Worm (Caenorhabditis elegans) whole organism, early embryonic: ENCODE data around the gene F53F1.4.

ENCODE experiments used
- B0310.2 ChIP-seq: sonication (generic microtip); optimal IDR thresholded peaks from 2 replicates; lab custom pipeline; 2016; ENCODE audit warnings: mild to moderate bottlenecking, missing genetic modification characterization, missing compliant biosample characterization
- F13C5.2 ChIP-seq: sonication (generic microtip); optimal IDR thresholded peaks from 2 replicates; lab custom pipeline; 2017; ENCODE audit warnings: mild to moderate bottlenecking, missing genetic modification characterization, inconsistent platforms, missing compliant biosample characterization
- aly-1 ChIP-seq: sonication (generic microtip); optimal IDR thresholded peaks from 2 replicates; lab custom pipeline; 2016; ENCODE audit warnings: missing genetic modification characterization, missing compliant biosample characterization
- ama-1 ChIP-seq: fragments of 150-350 bp; optimal IDR thresholded peaks from 2 replicates; lab custom pipeline; 2014
- ceh-13 ChIP-seq: fragments of 200-800 bp; sonication (Bioruptor generic); optimal IDR thresholded peaks from 2 replicates; lab custom pipeline; 2018; ENCODE audit warnings: mild to moderate bottlenecking, missing genetic modification characterization, missing compliant biosample characterization
- ceh-36 ChIP-seq: sonication (generic microtip); optimal IDR thresholded peaks from 2 replicates; lab custom pipeline; 2016; ENCODE audit warnings: missing genetic modification characterization, inconsistent platforms, missing compliant biosample characterization
- ets-7 ChIP-seq: sonication (generic microtip); optimal IDR thresholded peaks from 2 replicates; lab custom pipeline; 2016; ENCODE audit warnings: missing genotype, missing genetic modification characterization, missing compliant biosample characterization
- flt-1 ChIP-seq: fragments of 200-800 bp; sonication (Bioruptor generic); IDR thresholded peaks from 2 replicates; pipeline ENCODE4 v1.3.6; 2022; ENCODE audit warnings: missing genetic modification characterization, missing compliant biosample characterization
- hmbx-1 ChIP-seq: sonication (generic microtip); optimal IDR thresholded peaks from 2 replicates; lab custom pipeline; 2016; ENCODE audit warnings: mild to moderate bottlenecking, missing genetic modification characterization, missing compliant biosample characterization
- hmg-4 ChIP-seq: fragments of 200-800 bp; sonication (Bioruptor generic); optimal IDR thresholded peaks from 2 replicates; lab custom pipeline; 2018; ENCODE audit warnings: mild to moderate bottlenecking, missing genetic modification characterization, missing compliant biosample characterization
- hnd-1 ChIP-seq: sonication (generic microtip); optimal IDR thresholded peaks from 2 replicates; lab custom pipeline; 2016; ENCODE audit warnings: missing genetic modification characterization, missing compliant biosample characterization
- pes-1 ChIP-seq: fragments of 200-800 bp; sonication (Bioruptor generic); IDR thresholded peaks from 2 replicates; pipeline ENCODE4 v1.3.6; 2022; ENCODE audit warnings: missing genetic modification reagents, missing genetic modification characterization, missing compliant biosample characterization
- scrt-1 ChIP-seq: fragments of 200-800 bp; sonication (Bioruptor generic); IDR thresholded peaks from 2 replicates; pipeline ENCODE4 v1.3.6; 2022; ENCODE audit warnings: missing genetic modification characterization, missing compliant biosample characterization
- sea-1 ChIP-seq: fragments of 200-800 bp; sonication (Bioruptor generic); conservative IDR thresholded peaks from 2 replicates; pipeline ENCODE4 v1.3.6; 2022; ENCODE audit warnings: missing genetic modification characterization, missing compliant biosample characterization
- tbx-11 ChIP-seq: fragments of 200-800 bp; sonication (Bioruptor generic); IDR thresholded peaks from 2 replicates; pipeline ENCODE4 v1.3.6; 2022; ENCODE audit warnings: missing genetic modification characterization, missing compliant biosample characterization
- tbx-37 ChIP-seq: fragments of 200-800 bp; sonication (Bioruptor generic); conservative IDR thresholded peaks from 2 replicates; pipeline ENCODE4 v1.3.6; 2022; ENCODE audit warnings: missing genetic modification reagents, missing genetic modification characterization, missing compliant biosample characterization
- tra-4 ChIP-seq: sonication (generic microtip); optimal IDR thresholded peaks from 2 replicates; lab custom pipeline; 2017; ENCODE audit warnings: missing genetic modification characterization, missing compliant biosample characterization

The F53F1.4 gene

DNA sequence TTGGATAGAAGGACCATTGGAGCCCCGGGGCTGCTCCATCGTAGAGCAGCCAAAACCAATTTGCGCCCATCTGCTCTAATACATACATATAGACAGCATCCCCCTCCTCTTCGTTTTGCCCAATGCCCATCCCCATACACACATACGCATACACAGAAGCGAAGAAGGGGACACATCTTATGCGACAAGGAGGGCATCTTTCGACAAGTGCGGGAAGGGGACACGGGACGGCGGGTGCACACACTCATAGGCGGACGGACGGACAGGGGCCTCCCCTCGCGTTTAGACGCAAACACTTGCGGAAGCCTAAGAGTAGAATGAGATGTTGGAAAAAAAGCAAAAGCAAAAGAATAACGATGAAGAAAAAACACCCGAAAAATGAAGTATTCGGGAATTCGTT, 14.5 kb upstream of the F53F1.4 start:
- TF ChIP-seq ama-1 (lab: Kevin White, UChicago) (no peak), B0310.2 (no peak), scrt-1 (0 out of 2 replicates have a peak, but pooled peaks have one; percentile 45), tbx-37 (peak; percentile 28; the same call in 1 of the 2 replicates), hmg-4 (GFP tag; lab: Kevin White, UChicago) (peak; percentile 95), hmbx-1 (tag; lab: Kevin White, UChicago) (no peak), ets-7 (peak; percentile 9), aly-1 (tag; lab: Kevin White, UChicago) (peak; percentile 77), ceh-36 (tag; lab: Kevin White, UChicago) (peak; percentile 30), flt-1 (peak; percentile 59; the same call in 1 of the 2 replicates), F13C5.2 (tag; lab: Kevin White, UChicago) (peak; percentile 76), tra-4 (tag; lab: Kevin White, UChicago) (no peak), sea-1 (GFP tag; lab: Robert Waterston, UW) (peak; percentile 70; the same call in 1 of the 2 replicates), ceh-13 (GFP tag; lab: Kevin White, UChicago) (no peak), hnd-1 (tag; lab: Kevin White, UChicago) (no peak), pes-1 (GFP tag; lab: Robert Waterston, UW) (0 out of 2 replicates have a peak, but pooled peaks have one; percentile 46), tbx-11 (GFP tag; lab: Robert Waterston, UW) (0 out of 2 replicates have a peak, but pooled peaks have one; percentile 55)

DNA sequence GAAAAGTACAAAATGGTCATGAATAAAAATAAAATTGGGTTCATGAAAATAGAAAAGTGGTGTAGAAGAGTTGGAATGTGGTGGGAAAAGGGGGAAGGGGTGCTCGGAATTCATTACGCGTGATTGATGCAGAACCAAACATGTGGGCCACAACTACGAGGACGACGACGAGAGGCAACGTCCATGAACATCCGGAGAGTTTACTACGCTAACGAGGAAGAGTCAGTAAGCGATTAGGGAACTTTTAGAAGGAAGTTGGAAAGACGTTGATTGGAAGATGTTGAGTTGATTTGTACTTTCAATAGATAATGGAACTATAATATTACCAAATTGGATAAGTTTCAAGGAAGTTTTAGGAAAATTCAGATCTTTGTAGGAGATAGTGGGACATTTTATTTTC, 9.2 kb upstream of the F53F1.4 start:
- no peak for TF ChIP-seq pes-1 (GFP tag; lab: Robert Waterston, UW)
- no peak for TF ChIP-seq ets-7
- no peak for TF ChIP-seq F13C5.2 (tag; lab: Kevin White, UChicago)
- TF ChIP-seq tbx-11 (GFP tag; lab: Robert Waterston, UW) = no peak
- no peak for TF ChIP-seq hnd-1 (tag; lab: Kevin White, UChicago)
- no peak for TF ChIP-seq B0310.2
- no peak for TF ChIP-seq hmg-4 (GFP tag; lab: Kevin White, UChicago)
- no peak for TF ChIP-seq sea-1 (GFP tag; lab: Robert Waterston, UW)

DNA sequence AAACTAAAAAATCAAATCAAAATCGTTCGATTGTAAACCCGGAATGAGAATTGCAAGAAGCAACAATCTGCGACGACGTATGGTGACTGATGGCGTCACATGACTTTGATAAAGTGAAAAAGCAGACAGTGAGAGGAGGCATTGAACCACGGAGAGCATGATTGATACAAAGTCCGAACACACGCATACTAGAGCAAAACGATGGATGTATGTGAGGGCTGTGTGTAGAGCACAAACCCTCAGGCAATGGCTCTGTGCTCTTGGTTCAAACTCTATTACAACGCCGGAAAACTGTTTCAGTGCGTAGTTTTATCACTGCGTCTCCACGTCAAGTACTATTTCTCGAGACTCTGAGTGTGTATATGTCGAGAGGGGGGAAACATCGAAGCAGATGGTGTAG, 8.4 kb upstream of the F53F1.4 start:
- TF ChIP-seq ceh-36 (tag; lab: Kevin White, UChicago) (no peak), aly-1 (tag; lab: Kevin White, UChicago) (no peak), ama-1 (lab: Kevin White, UChicago) (no peak), sea-1 (GFP tag; lab: Robert Waterston, UW) (no peak), ceh-13 (GFP tag; lab: Kevin White, UChicago) (no peak), tra-4 (tag; lab: Kevin White, UChicago) (no peak), tbx-11 (GFP tag; lab: Robert Waterston, UW) (no peak), flt-1 (no peak), B0310.2 (no peak), pes-1 (GFP tag; lab: Robert Waterston, UW) (no peak)

DNA sequence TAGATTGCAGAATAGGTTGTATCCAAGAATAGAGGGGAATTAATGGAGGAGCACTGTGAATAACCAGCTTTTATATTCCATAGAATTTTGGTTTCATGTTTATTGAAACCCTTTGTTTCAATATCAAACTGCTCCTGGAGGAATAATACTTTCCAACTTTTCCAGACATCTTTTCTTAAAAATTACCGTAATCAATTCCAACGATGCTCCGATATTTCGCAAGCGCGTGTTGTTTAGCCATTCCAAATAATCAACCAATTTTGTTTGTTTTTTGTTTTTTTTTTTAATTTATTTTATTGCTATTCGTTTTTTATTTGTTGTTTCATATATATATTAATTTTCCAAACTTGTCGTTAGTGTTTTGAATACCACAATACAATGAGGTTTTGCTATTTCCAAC, 4.8 kb upstream of the F53F1.4 start, which contains the start of gene cutl-1:
Gene cutl-1 (minus strand): TSS at position 83 of the 400 bp plus-strand sequence.
- TF ChIP-seq tra-4 (tag; lab: Kevin White, UChicago) (no peak), aly-1 (tag; lab: Kevin White, UChicago) (no peak), ceh-36 (tag; lab: Kevin White, UChicago) (no peak), ama-1 (lab: Kevin White, UChicago) (no peak), scrt-1 (no peak), F13C5.2 (tag; lab: Kevin White, UChicago) (no peak), ets-7 (no peak), tbx-11 (GFP tag; lab: Robert Waterston, UW) (no peak)

DNA sequence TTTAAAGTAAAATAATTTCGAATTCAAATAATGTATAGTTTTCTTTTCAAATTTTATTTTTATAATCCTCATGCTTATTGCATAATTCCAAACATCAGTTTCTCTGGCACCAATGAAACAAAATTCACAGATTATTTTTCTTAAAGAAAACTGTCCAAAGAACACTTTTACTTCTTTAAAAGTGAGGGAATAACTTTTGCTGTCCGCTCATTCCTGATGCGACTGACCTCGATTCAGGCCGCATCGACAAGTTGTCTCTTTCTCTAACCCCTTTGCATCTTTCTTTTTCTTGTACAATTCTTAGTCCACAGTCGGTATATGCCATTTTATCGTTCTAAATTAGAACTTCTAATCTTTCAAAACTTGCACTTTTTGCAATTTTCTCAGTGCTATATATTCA, 4.4 kb upstream of the F53F1.4 start, which contains the start of gene F53F1.2:
Gene F53F1.2 (plus strand): TSS at position 306 of the 400 bp plus-strand sequence.
- no peak for TF ChIP-seq tbx-11 (GFP tag; lab: Robert Waterston, UW)
- no peak for TF ChIP-seq tra-4 (tag; lab: Kevin White, UChicago)
- no peak for TF ChIP-seq ets-7
- TF ChIP-seq scrt-1 = no peak
- no peak for TF ChIP-seq hnd-1 (tag; lab: Kevin White, UChicago)
- TF ChIP-seq ama-1 (lab: Kevin White, UChicago) = no peak
- TF ChIP-seq ceh-36 (tag; lab: Kevin White, UChicago) = no peak
- TF ChIP-seq flt-1 = no peak
- TF ChIP-seq hmg-4 (GFP tag; lab: Kevin White, UChicago) = no peak
- TF ChIP-seq B0310.2 = no peak

DNA sequence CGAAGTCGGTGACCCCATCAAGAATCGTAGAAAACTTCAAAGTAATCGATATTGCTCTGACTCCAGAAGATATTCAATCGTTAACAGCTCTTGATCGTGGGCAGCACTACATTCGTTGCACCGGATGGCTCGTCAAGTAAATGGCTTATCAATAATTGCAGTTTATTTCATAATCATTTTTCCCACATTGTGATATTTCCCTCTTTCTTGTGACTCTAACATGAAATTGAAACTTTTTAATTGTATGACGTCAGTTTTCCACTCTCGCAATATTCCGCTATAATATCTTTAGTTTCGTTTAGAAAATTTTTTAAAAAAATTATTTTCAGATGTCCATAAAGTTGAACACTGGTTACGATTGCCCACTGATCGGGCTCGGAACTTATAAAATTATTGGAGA, 3.0 kb upstream of the F53F1.4 start, which contains the start of gene F53F1.3:
Gene F53F1.3 (plus strand): TSS at position 330 of the 400 bp plus-strand sequence.
- TF ChIP-seq hmg-4 (GFP tag; lab: Kevin White, UChicago) (no peak), F13C5.2 (tag; lab: Kevin White, UChicago) (no peak)

DNA sequence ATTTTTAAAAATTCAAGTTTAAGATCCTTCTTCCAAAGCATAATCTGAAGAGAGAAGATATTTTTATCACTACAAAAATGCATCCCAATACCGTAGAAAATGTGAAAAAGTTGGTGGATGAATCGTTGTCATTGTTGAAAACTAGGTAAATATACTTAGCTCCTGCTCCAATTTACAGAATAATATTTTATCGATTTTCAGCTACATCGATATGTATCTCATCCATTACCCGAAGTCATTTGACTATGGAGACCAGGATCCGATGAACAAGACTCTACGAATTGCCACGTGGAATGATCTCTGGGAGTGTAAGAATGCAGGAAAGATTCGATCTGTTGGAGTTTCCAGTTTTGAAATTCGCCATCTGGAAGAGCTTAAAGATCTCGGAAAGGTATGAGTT, 2.4 kb upstream of the F53F1.4 start:
- no peak for TF ChIP-seq flt-1

DNA sequence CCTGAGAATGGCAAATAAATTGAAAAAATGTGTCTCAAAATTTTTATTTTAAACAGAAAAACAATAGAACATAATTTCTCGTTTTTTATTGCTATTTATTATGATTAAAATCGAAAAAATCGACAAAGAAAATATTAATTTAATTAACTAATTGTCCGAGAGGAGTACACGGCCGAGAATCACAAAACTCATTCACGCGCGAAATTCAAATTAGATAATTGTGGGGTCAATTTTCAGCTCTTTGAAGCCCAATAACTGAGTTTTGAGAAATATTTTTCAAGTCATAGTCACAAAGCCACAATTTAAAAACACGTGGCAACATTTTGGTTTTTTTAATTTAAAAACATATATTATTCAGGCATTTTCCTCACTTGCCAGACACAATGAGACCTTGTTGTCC, 1.8 kb upstream of the F53F1.4 start:
- TF ChIP-seq B0310.2 (no peak), hmbx-1 (tag; lab: Kevin White, UChicago) (no peak), ceh-36 (tag; lab: Kevin White, UChicago) (no peak), ceh-13 (GFP tag; lab: Kevin White, UChicago) (no peak), tbx-37 (no peak)
